Fruit fly (Drosophila melanogaster) whole organism, embryonic: ENCODE data around the gene CG1774.

Experiments
- Abd-B ChIP-seq: fragments of 200-800 bp; sonication (Bioruptor generic); optimal IDR thresholded peaks from 2 replicates; lab custom pipeline; 2018; ENCODE audit warnings: missing biosample characterization, mild to moderate bottlenecking, missing genetic modification characterization, moderate library complexity
- Ada2b ChIP-seq: fragments of 200-800 bp; sonication (Bioruptor generic); IDR thresholded peaks from 2 replicates; pipeline ENCODE4 v1.3.6; 2022; ENCODE audit warnings: missing biosample characterization, missing genetic modification characterization
- CG10543 ChIP-seq: fragments of 200-800 bp; sonication (Bioruptor generic); optimal IDR thresholded peaks from 3 replicates; lab custom pipeline; 2017; ENCODE audit warnings: missing biosample characterization, mild to moderate bottlenecking, missing genetic modification characterization, moderate library complexity
- CG11456 ChIP-seq: fragments of 200-800 bp; sonication (Bioruptor generic); IDR thresholded peaks from 3 replicates; pipeline ENCODE4 v1.3.6; 2022; ENCODE audit warnings: missing biosample characterization, missing genetic modification characterization
- CG12299 ChIP-seq: fragments of 200-800 bp; sonication (Bioruptor generic); optimal IDR thresholded peaks from 2 replicates; lab custom pipeline; 2018; ENCODE audit warnings: missing biosample characterization, mild to moderate bottlenecking, missing genetic modification characterization
- CG12744 ChIP-seq: fragments of 200-800 bp; sonication (Bioruptor generic); optimal IDR thresholded peaks from 2 replicates; lab custom pipeline; 2016; ENCODE audit warnings: missing biosample characterization, missing genetic modification characterization
- CG13424 ChIP-seq: fragments of 200-800 bp; sonication (Bioruptor generic); optimal IDR thresholded peaks from 2 replicates; lab custom pipeline; 2019; ENCODE audit warnings: missing biosample characterization, mild to moderate bottlenecking, missing genetic modification characterization, moderate library complexity
- CG13775 ChIP-seq: fragments of 200-800 bp; sonication (Bioruptor generic); optimal IDR thresholded peaks from 3 replicates; lab custom pipeline; 2017; ENCODE audit warnings: missing biosample characterization, mild to moderate bottlenecking, missing genetic modification characterization
- CG14667 ChIP-seq: fragments of 200-800 bp; sonication (Bioruptor generic); IDR thresholded peaks from 2 replicates; pipeline ENCODE4 v1.3.6; 2022; ENCODE audit warnings: missing biosample characterization, missing genetic modification characterization
- CG14860 ChIP-seq: fragments of 200-800 bp; sonication (Bioruptor generic); IDR thresholded peaks from 3 replicates; pipeline ENCODE4 v1.3.6; 2022; ENCODE audit warnings: missing biosample characterization, missing genetic modification characterization; ENCODE audit not compliant: partially characterized antibody
- CG14965 ChIP-seq: fragments of 200-800 bp; sonication (Bioruptor generic); optimal IDR thresholded peaks from 2 replicates; lab custom pipeline; 2016; ENCODE audit warnings: missing biosample characterization, missing genetic modification characterization, borderline replicate concordance
- CG17361 ChIP-seq: fragments of 200-800 bp; sonication (Bioruptor generic); IDR thresholded peaks from 3 replicates; pipeline ENCODE4 v1.3.6; 2022; ENCODE audit warnings: missing biosample characterization, missing genetic modification characterization
- CG1792 ChIP-seq: fragments of 200-800 bp; sonication (Bioruptor generic); optimal IDR thresholded peaks from 2 replicates; lab custom pipeline; 2016; ENCODE audit warnings: missing biosample characterization, missing genetic modification characterization
- CG1832 ChIP-seq: fragments of 200-800 bp; sonication (Bioruptor generic); optimal IDR thresholded peaks from 2 replicates; lab custom pipeline; 2017; ENCODE audit warnings: missing biosample characterization, mild to moderate bottlenecking, missing genetic modification characterization, inconsistent platforms
- CG3726 ChIP-seq: fragments of 200-800 bp; sonication (Bioruptor generic); IDR thresholded peaks from 3 replicates; pipeline ENCODE4, ENCODE4 v1.3.6; 2022; ENCODE audit warnings: missing biosample characterization, missing genetic modification characterization
- CG3847 ChIP-seq: fragments of 200-800 bp; sonication (Bioruptor generic); IDR thresholded peaks from 2 replicates; pipeline ENCODE4 v1.3.6; 2022; ENCODE audit warnings: missing biosample characterization, missing genetic modification characterization
- CG3995 ChIP-seq: fragments of 200-800 bp; sonication (Bioruptor generic); optimal IDR thresholded peaks from 3 replicates; lab custom pipeline; 2016; ENCODE audit warnings: missing biosample characterization, missing genetic modification characterization
- CG4360 ChIP-seq: fragments of 200-800 bp; sonication (Bioruptor generic); IDR thresholded peaks from 2 replicates; pipeline ENCODE4 v1.3.6; 2022; ENCODE audit warnings: missing biosample characterization, missing genetic modification characterization
- CG6272 ChIP-seq: fragments of 200-800 bp; sonication (Bioruptor generic); IDR thresholded peaks from 2 replicates; pipeline ENCODE4 v1.3.6; 2022; ENCODE audit warnings: missing biosample characterization, missing genetic modification characterization
- CG7786 ChIP-seq: fragments of 200-800 bp; sonication (Bioruptor generic); optimal IDR thresholded peaks from 2 replicates; lab custom pipeline; 2016; ENCODE audit warnings: missing biosample characterization, missing genetic modification characterization
- CG8290 ChIP-seq, 3 experiments: fragments of 200-800 bp; sonication (Bioruptor generic); optimal IDR thresholded peaks; 2 replicates each; lab custom pipeline; 2016 to 2019; ENCODE audit warnings: missing biosample characterization in 3 of 3, missing genetic modification characterization in 3 of 3, mild to moderate bottlenecking in 2 of 3, moderate library complexity in 1 of 3
- CG8765 ChIP-seq: fragments of 200-800 bp; sonication (Bioruptor generic); IDR thresholded peaks from 2 replicates; pipeline ENCODE4 v1.3.6; 2022; ENCODE audit warnings: missing biosample characterization, missing genetic modification characterization
- CG8924 ChIP-seq: fragments of 200-800 bp; optimal IDR thresholded peaks from 3 replicates; lab custom pipeline; 2019; ENCODE audit warnings: missing biosample characterization, mild to moderate bottlenecking, missing genetic modification characterization, moderate library complexity
- CG9817 ChIP-seq: fragments of 200-800 bp; sonication (Bioruptor generic); optimal IDR thresholded peaks from 2 replicates; lab custom pipeline; 2018; ENCODE audit warnings: missing biosample characterization, mild to moderate bottlenecking, missing genetic modification characterization, moderate library complexity
- CG9932 ChIP-seq: fragments of 200-800 bp; sonication (Bioruptor generic); IDR thresholded peaks from 2 replicates; pipeline ENCODE4 v1.3.6; 2022; ENCODE audit warnings: missing biosample characterization, missing genetic modification characterization
- CTCF ChIP-seq: fragments of 200-800 bp; sonication (Bioruptor generic); optimal IDR thresholded peaks from 2 replicates; lab custom pipeline; 2017; ENCODE audit warnings: missing biosample characterization, mild to moderate bottlenecking, missing genetic modification characterization, moderate library complexity
- Chrac-16 ChIP-seq: fragments of 200-800 bp; sonication (Bioruptor generic); optimal IDR thresholded peaks from 3 replicates; lab custom pipeline; 2016; ENCODE audit warnings: missing biosample characterization, missing genetic modification characterization
- CkIIα-i1 ChIP-seq: fragments of 200-800 bp; sonication (Bioruptor generic); IDR thresholded peaks from 2 replicates; pipeline ENCODE4 v1.3.6; 2022; ENCODE audit warnings: missing biosample characterization, missing genetic modification characterization
- D ChIP-seq, 2 experiments: fragments of 200-800 bp in 1 of 2; fragments of >200 bp in 1 of 2; sonication (Bioruptor generic) in 1 of 2; optimal IDR thresholded peaks; 2 replicates in 1 of 2; 3 replicates in 1 of 2; lab custom pipeline; 2017; ENCODE audit warnings: mild to moderate bottlenecking in 1 of 2, missing biosample characterization in 1 of 2, missing genetic modification characterization in 1 of 2, missing genetic modification reagents in 1 of 2
- Doc2 ChIP-seq: fragments of 200-800 bp; sonication (Bioruptor generic); IDR thresholded peaks from 2 replicates; pipeline ENCODE4 v1.3.6; 2022; ENCODE audit warnings: missing biosample characterization, missing genetic modification characterization
- Dref ChIP-seq: fragments of 200-800 bp; sonication (Bioruptor generic); IDR thresholded peaks from 2 replicates; pipeline ENCODE4 v1.3.6; 2022; ENCODE audit warnings: missing biosample characterization, missing genetic modification characterization
- H15 ChIP-seq: fragments of 200-800 bp; sonication (Bioruptor generic); IDR thresholded peaks from 3 replicates; pipeline ENCODE4 v1.3.6; 2022; ENCODE audit warnings: missing biosample characterization, missing genetic modification characterization
- H2.0 ChIP-seq: fragments of 200-800 bp; sonication (Bioruptor generic); IDR thresholded peaks from 2 replicates; pipeline ENCODE4 v1.3.6; 2022; ENCODE audit warnings: missing biosample characterization, missing genetic modification characterization
- HmgZ ChIP-seq: fragments of 200-800 bp; sonication (Bioruptor generic); optimal IDR thresholded peaks from 2 replicates; lab custom pipeline; 2018; ENCODE audit warnings: missing biosample characterization, mild to moderate bottlenecking, missing genetic modification characterization
- MESR4 ChIP-seq: fragments of 200-800 bp; sonication (Bioruptor generic); optimal IDR thresholded peaks from 2 replicates; lab custom pipeline; 2018; ENCODE audit warnings: missing biosample characterization, mild to moderate bottlenecking, missing genetic modification characterization, moderate library complexity
- NFAT ChIP-seq: fragments of 200-800 bp; sonication (Bioruptor generic); IDR thresholded peaks from 2 replicates; pipeline ENCODE4 v1.3.6; 2022; ENCODE audit warnings: missing biosample characterization, missing genetic modification characterization
- Nf-YB ChIP-seq: fragments of 200-800 bp; sonication (Bioruptor generic); optimal IDR thresholded peaks from 3 replicates; lab custom pipeline; 2019; ENCODE audit warnings: missing biosample characterization, mild to moderate bottlenecking, missing genetic modification characterization, moderate library complexity
- ara ChIP-seq: fragments of 200-800 bp; sonication (Bioruptor generic); IDR thresholded peaks from 2 replicates; pipeline ENCODE4 v1.3.6; 2022; ENCODE audit warnings: missing biosample characterization, missing genetic modification characterization
- ash1 ChIP-seq: fragments of 200-800 bp; sonication (Bioruptor generic); optimal IDR thresholded peaks from 2 replicates; lab custom pipeline; 2018; ENCODE audit warnings: missing biosample characterization, mild to moderate bottlenecking, missing genetic modification characterization
- bsh ChIP-seq, 2 experiments: fragments of 200-800 bp; sonication (Bioruptor generic); optimal IDR thresholded peaks; 2 replicates each; lab custom pipeline; 2017 to 2018; ENCODE audit warnings: mild to moderate bottlenecking in 2 of 2, missing biosample characterization in 2 of 2, missing genetic modification characterization in 2 of 2, moderate library complexity in 1 of 2
- cato ChIP-seq: fragments of 200-800 bp; sonication (Bioruptor generic); optimal IDR thresholded peaks from 2 replicates; lab custom pipeline; 2016; ENCODE audit warnings: missing biosample characterization, missing genetic modification characterization, borderline replicate concordance
- gem ChIP-seq: fragments of 200-800 bp; sonication (Bioruptor generic); optimal IDR thresholded peaks from 2 replicates; lab custom pipeline; 2019; ENCODE audit warnings: missing biosample characterization, mild to moderate bottlenecking, missing genetic modification characterization, moderate library complexity
- knrl ChIP-seq: fragments of 200-800 bp; sonication (Bioruptor generic); IDR thresholded peaks from 3 replicates; pipeline ENCODE4 v1.3.6; 2022; ENCODE audit warnings: missing biosample characterization, missing genetic modification characterization; ENCODE audit not compliant: partially characterized antibody
- lmd ChIP-seq: fragments of 200-800 bp; sonication (Bioruptor generic); IDR thresholded peaks from 2 replicates; pipeline ENCODE4 v1.3.6; 2022; ENCODE audit warnings: missing biosample characterization, missing genetic modification characterization
- ro ChIP-seq: fragments of 200-800 bp; sonication (Bioruptor generic); IDR thresholded peaks from 2 replicates; pipeline ENCODE4 v1.3.6; 2022; ENCODE audit warnings: missing biosample characterization, missing genetic modification characterization
- run ChIP-seq: fragments of 200-800 bp; sonication (Bioruptor generic); optimal IDR thresholded peaks from 3 replicates; lab custom pipeline; 2018; ENCODE audit warnings: missing biosample characterization, mild to moderate bottlenecking, missing genetic modification characterization
- sens ChIP-seq: fragments of 200-800 bp; sonication (Bioruptor generic); peaks from one replicate; lab custom pipeline; 2016; ENCODE audit warnings: missing biosample characterization, missing genetic modification characterization
- sim ChIP-seq: fragments of 200-800 bp; sonication (Bioruptor generic); IDR thresholded peaks from 2 replicates; pipeline ENCODE4 v1.3.6; 2022; ENCODE audit warnings: missing biosample characterization, missing genetic modification characterization
- sisA ChIP-seq: fragments of 200-800 bp; sonication (Bioruptor generic); IDR thresholded peaks from 2 replicates; pipeline ENCODE4 v1.3.6; 2022; ENCODE audit warnings: missing biosample characterization, missing genetic modification characterization
- slbo ChIP-seq: fragments of 200-800 bp; sonication (Bioruptor generic); IDR thresholded peaks from 2 replicates; pipeline ENCODE4 v1.3.6; 2022; ENCODE audit warnings: missing biosample characterization, missing genetic modification characterization
- stc ChIP-seq: fragments of 200-800 bp; sonication (Bioruptor generic); IDR thresholded peaks from 2 replicates; pipeline ENCODE4 v1.3.6; 2022; ENCODE audit warnings: missing biosample characterization, missing genetic modification characterization

The CG1774 gene

DNA sequence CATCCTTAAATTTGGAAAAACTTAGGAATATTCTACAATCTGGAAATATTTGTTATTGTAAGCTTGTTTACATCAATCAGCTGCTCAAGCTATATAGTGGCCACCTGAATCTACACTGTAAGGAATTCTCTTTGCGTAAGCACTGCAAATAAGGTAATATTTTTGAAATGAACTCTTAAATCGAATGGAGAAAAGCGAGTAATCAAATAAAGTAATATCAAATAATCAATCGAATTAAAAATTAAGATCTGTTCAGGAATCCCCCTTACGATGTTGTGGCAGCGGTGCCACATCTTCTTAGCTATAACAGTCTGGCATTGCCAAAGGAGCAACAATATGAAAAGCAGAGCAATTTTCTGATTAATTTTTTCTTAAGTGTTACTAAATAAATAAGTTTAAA lies 23.4 kb downstream of the CG1774 start, which contains the start of the genes Mnat9 and CG1792 (continued):
- TF ChIP-seq Ada2b (GFP tag; lab: Robert Waterston, UW) (peak; percentile 99), H15 (GFP tag; lab: Robert Waterston, UW) (peak; percentile 99), Dref (peak; percentile 54), bsh (GFP tag; optimal IDR thresholded peaks at IDR 0.05; lab: Kevin White, UChicago) (peak; percentile 89 to 99), CG4360 (peak; percentile 88), H2.0 (GFP tag; lab: Robert Waterston, UW) (peak; percentile 99), CG9932 (GFP tag; lab: Robert Waterston, UW) (peak; percentile 99), CG10543 (peak; percentile 91), CG3726 (peak; percentile 99), sisA (GFP tag; lab: Robert Waterston, UW) (peak; percentile 99), CG14667 (GFP tag; lab: Robert Waterston, UW) (peak; percentile 99), CG14860 (GFP tag; lab: Robert Waterston, UW) (no peak), ara (GFP tag; lab: Robert Waterston, UW) (peak; percentile 99), CG13424 (tag; lab: Kevin White, UChicago) (peak; percentile 98), sens (GFP tag; lab: Kevin White, UChicago) (peak; percentile 100), HmgZ (tag; lab: Kevin White, UChicago) (peak; percentile 99), Abd-B (GFP tag; lab: Kevin White, UChicago) (peak; percentile 99), CG17361 (GFP tag; lab: Robert Waterston, UW) (peak; percentile 98), Doc2 (GFP tag; lab: Robert Waterston, UW) (peak; percentile 97), cato (GFP tag; lab: Kevin White, UChicago) (peak; percentile 98), lmd (GFP tag; lab: Robert Waterston, UW) (peak; percentile 99), Nf-YB (GFP tag; lab: Kevin White, UChicago) (peak; percentile 87), CG11456 (GFP tag; lab: Robert Waterston, UW) (peak; percentile 100), CG14965 (GFP tag; lab: Kevin White, UChicago) (peak; percentile 86), ash1 (GFP tag; lab: Kevin White, UChicago) (peak; percentile 97), knrl (no peak), CG3847 (GFP tag; lab: Robert Waterston, UW) (peak; percentile 99), CG12299 (tag; lab: Kevin White, UChicago) (peak; percentile 95), CG13775 (GFP tag; lab: Kevin White, UChicago) (peak; percentile 99), CTCF (peak; percentile 66), CG6272 (GFP tag; lab: Robert Waterston, UW) (peak; percentile 99), CG1792 (GFP tag; lab: Kevin White, UChicago) (peak; percentile 99), ro (peak; percentile 98), CkIIα-i1 (GFP tag; lab: Robert Waterston, UW) (peak; percentile 94), CG8290 (GFP tag; optimal IDR thresholded peaks at IDR 0.05; lab: Kevin White, UChicago) (peak; percentile 95), CG8290 (tag; optimal IDR thresholded peaks at IDR 0.05; lab: Kevin White, UChicago) (peak; percentile 83 to 100), D (optimal IDR thresholded peaks at IDR 0.05; lab: Kevin White, UChicago) (no peak), D (GFP tag; optimal IDR thresholded peaks at IDR 0.05; lab: Kevin White, UChicago) (peak; percentile 96), CG12744 (peak; percentile 98), CG1832 (GFP tag; lab: Kevin White, UChicago) (no peak), stc (peak; percentile 99), CG8765 (GFP tag; lab: Robert Waterston, UW) (peak; percentile 98), slbo (GFP tag; lab: Robert Waterston, UW) (peak; percentile 100), NFAT (GFP tag; lab: Robert Waterston, UW) (peak; percentile 99), CG9817 (peak; percentile 98), CG8924 (tag; lab: Kevin White, UChicago) (peak; percentile 98), sim (GFP tag; lab: Robert Waterston, UW) (peak; percentile 97), gem (tag; lab: Kevin White, UChicago) (peak; percentile 99), CG7786 (peak; percentile 99), run (peak; percentile 91), CG3995 (peak; percentile 84), MESR4 (GFP tag; lab: Kevin White, UChicago) (peak; percentile 91), Chrac-16 (GFP tag; lab: Kevin White, UChicago) (peak; percentile 99)
